Worm (Caenorhabditis elegans): ENCODE data around the gene T21D12.14.

Gene T21D12.14

DNA sequence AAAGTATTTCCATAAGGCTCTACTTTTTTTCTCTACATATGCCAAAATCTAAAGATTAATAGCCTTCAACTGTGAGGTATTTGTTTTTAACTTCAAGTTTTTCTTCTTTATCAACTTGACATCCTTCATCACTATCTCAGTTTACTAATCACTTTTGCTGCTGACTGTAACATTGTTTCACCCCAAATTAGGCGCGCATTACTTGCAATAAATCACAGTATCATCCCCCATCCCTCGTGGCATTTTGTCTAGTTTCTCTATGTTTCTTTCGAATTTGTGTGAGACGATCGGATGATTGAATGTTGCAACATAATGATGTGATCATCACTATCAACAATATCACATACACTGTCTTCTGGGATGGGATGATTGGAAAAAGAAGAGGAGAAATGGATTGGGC lies 40.4 kb downstream of the T21D12.14 start:
- TF ChIP-seq mdl-1 (tag; optimal IDR thresholded peaks at IDR 0.05) (peak; percentile 88), nhr-43 (tag; optimal IDR thresholded peaks at IDR 0.05; ENCODE audit: poor library complexity, severe bottlenecking) (peak; percentile 69), nhr-23 (tag; optimal IDR thresholded peaks at IDR 0.05) (peak; percentile 78), nhr-25 (tag; optimal IDR thresholded peaks at IDR 0.05) (peak; percentile 87), elt-3 (tag; optimal IDR thresholded peaks at IDR 0.05) (peak in 2 of 3 experiments; percentile 61 to 65), lsy-12 (tag; optimal IDR thresholded peaks at IDR 0.05) (no peak)

DNA sequence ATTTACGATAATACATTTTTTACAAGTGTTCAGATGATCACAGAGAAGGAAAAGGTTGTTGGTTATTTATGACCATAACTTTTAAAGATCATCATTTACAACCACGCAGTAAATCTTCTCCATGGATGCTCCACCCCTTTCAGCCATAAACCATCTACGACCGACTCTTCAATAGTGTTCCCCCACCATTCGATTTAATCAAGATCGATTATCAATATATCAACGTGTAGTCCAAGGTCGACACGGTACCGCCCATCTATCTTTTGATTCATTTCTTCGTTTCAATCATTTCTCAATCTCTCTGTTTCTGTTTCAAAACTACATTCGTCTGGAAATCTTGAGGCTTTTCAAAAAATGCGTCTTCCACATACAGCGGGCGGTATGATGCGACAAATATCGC lies 43.1 kb downstream of the T21D12.14 start, which contains the start of gene aass-1:
aass-1 (plus strand) TSS at position 301 of the 400 bp plus-strand sequence.
- TF ChIP-seq lin-15B (tag; optimal IDR thresholded peaks at IDR 0.05) = no peak
- peak; percentile 44 for TF ChIP-seq nhr-25 (tag; optimal IDR thresholded peaks at IDR 0.05)
- TF ChIP-seq daf-12 (tag; optimal IDR thresholded peaks at IDR 0.05) = no peak
- TF ChIP-seq egl-5 (tag; optimal IDR thresholded peaks at IDR 0.05) = no peak
- TF ChIP-seq eor-1 (tag; optimal IDR thresholded peaks at IDR 0.05) = no peak
- no peak for TF ChIP-seq pqm-1 (tag; optimal IDR thresholded peaks at IDR 0.05)
- TF ChIP-seq egl-27 (tag; optimal IDR thresholded peaks at IDR 0.05) = no peak
- TF ChIP-seq ceh-28 (tag; optimal IDR thresholded peaks at IDR 0.05) = no peak
- TF ChIP-seq mml-1 (tag; optimal IDR thresholded peaks at IDR 0.05) = no peak

DNA sequence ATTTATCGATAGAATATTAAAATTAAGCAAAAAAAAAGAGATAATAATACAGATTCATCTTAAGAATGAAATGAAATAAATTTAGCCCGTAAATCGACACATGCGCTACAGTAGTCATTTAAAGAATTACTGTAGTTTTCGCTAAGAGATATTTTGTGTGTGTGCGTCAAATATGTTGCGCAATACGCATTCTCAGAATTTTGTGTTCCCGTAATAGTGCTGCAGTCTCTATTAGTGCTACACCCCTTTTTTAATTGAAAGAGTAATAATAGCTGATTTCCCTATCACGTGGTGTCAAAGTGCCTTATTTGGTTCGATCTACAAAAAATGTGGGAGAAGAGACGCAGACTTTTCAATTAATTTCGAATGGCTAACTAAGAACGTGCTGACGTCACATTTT lies 43.6 kb downstream of the T21D12.14 start:
- TF ChIP-seq nfya-1 (tag; optimal IDR thresholded peaks at IDR 0.05; ENCODE audit: insufficient read depth) = no peak
- TF ChIP-seq nhr-28 (tag; optimal IDR thresholded peaks at IDR 0.05) = no peak

DNA sequence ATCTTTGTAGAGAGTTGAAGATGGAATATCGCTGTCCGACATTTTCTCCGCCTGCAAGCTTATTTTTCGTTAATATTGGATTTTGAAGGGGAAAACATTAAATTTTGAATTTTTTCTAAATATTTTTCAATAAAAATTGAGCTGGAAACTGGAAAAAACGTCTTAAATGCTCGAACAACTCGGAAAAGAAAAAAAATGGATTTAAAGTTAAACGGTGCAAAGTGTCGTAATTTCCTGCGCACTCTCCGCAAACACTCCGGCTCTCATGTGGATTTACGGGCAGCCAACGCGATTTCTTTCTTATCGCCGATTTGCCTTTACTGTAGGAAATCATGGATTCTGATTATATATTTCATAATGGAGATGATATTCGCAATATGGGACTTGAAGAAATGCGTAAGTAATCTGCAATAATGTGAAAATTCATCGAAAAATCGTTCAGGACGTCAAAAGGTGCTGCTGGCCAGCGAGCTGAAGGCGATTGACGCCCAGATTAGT lies 47.6 kb downstream of the T21D12.14 start, which contains the start of the genes fnta-1 and cogc-8:
fnta-1 (minus strand) TSS at position 51 of the 498 bp plus-strand sequence.
cogc-8 (plus strand) TSS at position 195 of the 498 bp plus-strand sequence.
- TF ChIP-seq elt-2 (tag; optimal IDR thresholded peaks at IDR 0.05) = peak; percentile 14
- TF ChIP-seq lin-15B (tag; optimal IDR thresholded peaks at IDR 0.05) = peak; percentile 41
- no peak for TF ChIP-seq elt-1 (tag; optimal IDR thresholded peaks at IDR 0.05)
- peak; percentile 48 for TF ChIP-seq nfya-1 (tag; optimal IDR thresholded peaks at IDR 0.05; ENCODE audit: insufficient read depth)
- TF ChIP-seq hmg-11 (tag; optimal IDR thresholded peaks at IDR 0.05) = peak; percentile 29

DNA sequence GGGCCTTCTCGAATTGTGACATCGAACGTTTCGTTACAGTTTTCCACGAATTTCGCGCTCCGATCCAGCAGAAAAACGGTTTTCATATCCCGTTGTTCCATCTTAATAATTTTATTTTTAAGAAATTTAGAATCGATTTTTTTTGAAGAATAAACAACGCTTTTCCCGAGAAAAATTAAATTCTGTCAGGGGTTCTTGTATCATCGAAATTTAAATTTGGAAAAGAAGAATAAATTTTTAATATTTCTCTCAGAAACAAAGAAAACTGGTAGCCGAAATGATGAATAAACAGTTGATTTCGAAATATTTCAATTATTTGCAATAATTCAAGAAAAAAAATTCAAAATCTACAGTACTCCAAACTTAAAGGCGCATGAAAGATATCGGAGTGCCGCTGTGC lies 50.6 kb downstream of the T21D12.14 start, which contains the start of gene ints-13:
ints-13 (minus strand) TSS at position 101 of the 400 bp plus-strand sequence.
- TF ChIP-seq nhr-23 (tag; optimal IDR thresholded peaks at IDR 0.05) (no peak), fos-1 (tag; optimal IDR thresholded peaks at IDR 0.05) (no peak)
